Worm (Caenorhabditis elegans): Measurements from ENCODE around the gene hst-3.1.

Gene hst-3.1

ce11 chrII:6179531-6179930 lies 10.5 kb upstream of the hst-3.1 start, which contains the start of gene F40H3.1:
F40H3.1 (plus strand) TSS chrII:6179831.
- TF ChIP-seq egl-44 (GFP tag; IDR thresholded peaks at IDR 0.05) (no peak), hmg-1.2 (GFP tag; IDR thresholded peaks at IDR 0.05) (no peak), mel-28 (tag; optimal IDR thresholded peaks at IDR 0.05; ENCODE audit: borderline replicate concordance) (no peak), madf-8 (GFP tag; conservative IDR thresholded peaks at IDR 0.05) (no peak)

- no peak for TF ChIP-seq atf-7 (tag; optimal IDR thresholded peaks at IDR 0.05)
- no peak for TF ChIP-seq dox-1 (GFP tag; IDR thresholded peaks at IDR 0.05)
- no peak for TF ChIP-seq ZK185.1 (tag; optimal IDR thresholded peaks at IDR 0.05; ENCODE audit: poor library complexity, severe bottlenecking)
- TF ChIP-seq die-1 (tag; optimal IDR thresholded peaks at IDR 0.05): no peak
- no peak for TF ChIP-seq efl-1 (GFP tag; optimal IDR thresholded peaks at IDR 0.05)
- no peak for TF ChIP-seq Y79H2A.3 (GFP tag; conservative IDR thresholded peaks at IDR 0.05)
- no peak for TF ChIP-seq mcd-1 (GFP tag; IDR thresholded peaks at IDR 0.05)
- no peak for TF ChIP-seq chd-7 (tag; optimal IDR thresholded peaks at IDR 0.05)
- TF ChIP-seq hlh-26 (GFP tag; conservative IDR thresholded peaks at IDR 0.05): no peak
- TF ChIP-seq Y56A3A.18 (GFP tag; IDR thresholded peaks at IDR 0.05): no peak
- no peak for TF ChIP-seq tbp1 (GFP tag; optimal IDR thresholded peaks at IDR 0.05)
- no peak for TF ChIP-seq nhr-27 (tag; optimal IDR thresholded peaks at IDR 0.05)
- no peak for TF ChIP-seq cebp-2 (GFP tag; IDR thresholded peaks at IDR 0.05)
- no peak for TF ChIP-seq K11D2.4 (GFP tag; IDR thresholded peaks at IDR 0.05)
- no peak for TF ChIP-seq xnd-1 (tag; optimal IDR thresholded peaks at IDR 0.05)
- no peak for TF ChIP-seq D2030.7 (GFP tag; IDR thresholded peaks at IDR 0.05)
- TF ChIP-seq bed-2 (GFP tag; IDR thresholded peaks at IDR 0.05): no peak
- TF ChIP-seq nhr-120 (GFP tag; IDR thresholded peaks at IDR 0.05): no peak
- TF ChIP-seq hmg-20 (GFP tag; IDR thresholded peaks at IDR 0.05): no peak
Measured at ce11 chrII:6178743-6179129, 9.7 kb upstream of the hst-3.1 start.

ce11 chrII:6177975-6178742 lies 9.1 kb upstream of the hst-3.1 start:
- TF ChIP-seq T07F8.4 (tag; optimal IDR thresholded peaks at IDR 0.05): no peak
- no peak for TF ChIP-seq hsf-1 (GFP tag; IDR thresholded peaks at IDR 0.05)
- TF ChIP-seq madf-8 (GFP tag; conservative IDR thresholded peaks at IDR 0.05): no peak
- peak; percentile 87 for TF ChIP-seq nhr-80 (tag; optimal IDR thresholded peaks at IDR 0.05)
- TF ChIP-seq snpc-1.1 (tag; optimal IDR thresholded peaks at IDR 0.05; ENCODE audit: insufficient read depth): no peak
- TF ChIP-seq dox-1 (GFP tag; IDR thresholded peaks at IDR 0.05): 0 out of 2 replicates have a peak, but pooled peaks have one; percentile 11

DNA sequence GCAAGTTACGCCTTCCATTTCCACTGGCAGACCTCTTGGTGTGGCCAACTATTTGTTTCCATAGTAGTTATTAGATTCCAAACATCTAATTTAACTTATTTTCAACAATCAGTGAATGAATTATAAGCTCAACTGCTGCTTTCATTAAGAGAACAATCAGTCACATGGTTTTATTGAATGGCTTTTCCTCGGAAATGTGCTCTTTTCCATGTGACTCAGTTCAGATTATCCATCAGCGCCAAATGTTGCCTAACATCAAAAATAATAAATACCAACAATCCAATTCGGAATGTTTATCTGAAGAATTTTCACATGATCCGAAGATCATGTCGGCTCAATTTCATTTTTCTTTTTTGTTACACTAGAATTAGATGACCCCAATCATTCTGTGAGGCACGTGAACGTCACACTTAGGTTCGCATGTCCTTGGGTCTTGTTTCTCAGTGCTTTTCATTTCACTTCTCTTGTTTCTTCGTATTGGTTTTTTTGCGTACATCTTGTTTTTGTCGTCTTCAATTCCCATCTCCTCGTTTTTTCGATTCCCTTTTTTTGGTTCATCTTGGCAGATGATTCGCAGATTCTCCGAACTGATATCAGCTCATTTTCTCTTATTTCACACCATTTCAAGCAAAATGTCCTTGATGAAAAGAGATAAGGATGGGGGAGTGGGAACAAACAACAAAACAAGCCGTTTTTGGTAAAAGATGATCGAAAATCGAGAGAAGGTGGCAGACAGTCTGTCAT lies 7.3 kb upstream of the hst-3.1 start:
- TF ChIP-seq B0035.1 (tag; optimal IDR thresholded peaks at IDR 0.05): no peak
- TF ChIP-seq somi-1 (GFP tag; optimal IDR thresholded peaks at IDR 0.05): peak; percentile 38
- no peak for TF ChIP-seq hlh-26 (GFP tag; conservative IDR thresholded peaks at IDR 0.05)
- no peak for TF ChIP-seq dpl-1 (GFP tag; optimal IDR thresholded peaks at IDR 0.05)
- no peak for TF ChIP-seq let-526 (GFP tag; IDR thresholded peaks at IDR 0.05)
- peak; percentile 37 for TF ChIP-seq lin-40 (tag; optimal IDR thresholded peaks at IDR 0.05)
- no peak for TF ChIP-seq F55B11.4 (tag; optimal IDR thresholded peaks at IDR 0.05; ENCODE audit: borderline replicate concordance, insufficient read depth)
- no peak for TF ChIP-seq ztf-26 (tag; optimal IDR thresholded peaks at IDR 0.05)
- no peak for TF ChIP-seq efl-1 (GFP tag; optimal IDR thresholded peaks at IDR 0.05)
- TF ChIP-seq mcd-1 (GFP tag; IDR thresholded peaks at IDR 0.05): no peak
- no peak for TF ChIP-seq madf-10 (tag; optimal IDR thresholded peaks at IDR 0.05)
- TF ChIP-seq C17E4.6 (GFP tag; IDR thresholded peaks at IDR 0.05): no peak
- no peak for TF ChIP-seq ekl-4 (GFP tag; IDR thresholded peaks at IDR 0.05)
- no peak for TF ChIP-seq rpc-1 (optimal IDR thresholded peaks at IDR 0.05)
- no peak for TF ChIP-seq rpc-1 (tag; optimal IDR thresholded peaks at IDR 0.05)
- TF ChIP-seq sptf-2 (GFP tag; optimal IDR thresholded peaks at IDR 0.05): no peak
- TF ChIP-seq hlh-12 (tag; optimal IDR thresholded peaks at IDR 0.05): no peak
- no peak for TF ChIP-seq nhr-120 (GFP tag; IDR thresholded peaks at IDR 0.05)
- TF ChIP-seq lsy-27 (tag; optimal IDR thresholded peaks at IDR 0.05; ENCODE audit: borderline replicate concordance, insufficient read depth): no peak
